Fruit fly (Drosophila melanogaster): ENCODE measurements around the gene Uxs.
A peak's percentile ranks its signal among the peaks of the same experiment; 100 is the strongest.

Uxs gene

DNA sequence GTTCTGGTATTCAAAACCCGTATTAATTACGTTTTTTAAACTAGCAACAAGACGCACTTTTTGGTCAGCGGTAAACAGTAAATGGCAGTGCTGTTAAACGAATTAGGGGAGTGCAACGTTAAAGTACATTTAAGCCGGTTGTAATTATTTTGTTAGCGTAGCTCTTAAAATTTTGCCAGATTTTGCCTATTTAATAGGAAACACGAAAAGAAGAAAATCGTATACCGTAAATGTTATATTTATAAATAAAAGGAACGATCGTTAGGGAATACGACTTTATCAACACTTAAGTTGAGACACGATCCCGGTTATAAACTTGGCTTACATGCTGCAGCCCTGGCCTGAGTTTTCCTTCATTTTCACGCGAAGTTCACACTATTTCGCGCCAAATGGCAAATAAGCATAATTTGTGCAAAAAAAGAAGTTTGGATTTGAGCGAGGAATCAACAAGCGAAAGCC lies 43.2 kb upstream of the Uxs start, which contains the start of the genes Setx and mus301 (continued):
- TF ChIP-seq slbo (GFP tag; IDR thresholded peaks at IDR 0.05) (peak; percentile 90), CG1832 (GFP tag; optimal IDR thresholded peaks at IDR 0.05) (no peak), CG11085 (GFP tag; IDR thresholded peaks at IDR 0.05) (peak; percentile 83), fru (optimal IDR thresholded peaks at IDR 0.05) (no peak), emc (GFP tag; optimal IDR thresholded peaks at IDR 0.05) (peak; percentile 71), CG14050 (GFP tag; IDR thresholded peaks at IDR 0.05) (0 out of 3 replicates have a peak, but pooled peaks have one; percentile 10), cato (GFP tag; optimal IDR thresholded peaks at IDR 0.05; ENCODE audit: borderline replicate concordance) (peak; percentile 75), org-1 (GFP tag; optimal IDR thresholded peaks at IDR 0.05) (peak; percentile 5), CG34376 (GFP tag; optimal IDR thresholded peaks at IDR 0.05) (peak; percentile 41), HmgD (GFP tag; optimal IDR thresholded peaks at IDR 0.05) (peak; percentile 88), Hsf (GFP tag; optimal IDR thresholded peaks at IDR 0.05) (peak; percentile 89), CG17802 (tag; optimal IDR thresholded peaks at IDR 0.05) (peak; percentile 35), Hand (GFP tag; optimal IDR thresholded peaks at IDR 0.05) (no peak), Gsc (GFP tag; IDR thresholded peaks at IDR 0.05) (0 out of 2 replicates have a peak, but pooled peaks have one; percentile 27), kay (GFP tag; optimal IDR thresholded peaks at IDR 0.05) (peak; percentile 65), al (GFP tag; IDR thresholded peaks at IDR 0.05) (peak; percentile 60), chinmo (GFP tag; IDR thresholded peaks at IDR 0.05; ENCODE audit: partially characterized antibody) (no peak), Six4 (GFP tag; optimal IDR thresholded peaks at IDR 0.05) (peak; percentile 59), CG14860 (GFP tag; IDR thresholded peaks at IDR 0.05; ENCODE audit: partially characterized antibody) (no peak), fd3F (GFP tag; optimal IDR thresholded peaks at IDR 0.05) (peak; percentile 63), Max (GFP tag; optimal IDR thresholded peaks at IDR 0.05) (peak; percentile 91), Dref (GFP tag; IDR thresholded peaks at IDR 0.05) (peak; percentile 48), nmo (GFP tag; optimal IDR thresholded peaks at IDR 0.05) (peak; percentile 89), Doc2 (GFP tag; IDR thresholded peaks at IDR 0.05) (no peak), sna (GFP tag; IDR thresholded peaks at IDR 0.05; ENCODE audit: partially characterized antibody) (no peak), ranshi (GFP tag; IDR thresholded peaks at IDR 0.05) (peak; percentile 68; the same call in 1 of the 2 replicates), CG14667 (GFP tag; IDR thresholded peaks at IDR 0.05) (peak; percentile 66), BEAF-32 (GFP tag; optimal IDR thresholded peaks at IDR 0.05) (peak; percentile 56), gem (tag; optimal IDR thresholded peaks at IDR 0.05) (peak; percentile 83), CG17612 (GFP tag; IDR thresholded peaks at IDR 0.05) (no peak), CG10462 (GFP tag; optimal IDR thresholded peaks at IDR 0.05) (peak; percentile 69), Oli (tag; optimal IDR thresholded peaks at IDR 0.05) (peak; percentile 55), onecut (GFP tag; IDR thresholded peaks at IDR 0.05) (no peak; the same call in 1 of the 2 replicates), CG12769 (tag; optimal IDR thresholded peaks at IDR 0.05) (no peak), gt (GFP tag; IDR thresholded peaks at IDR 0.05) (no peak), tup (GFP tag; optimal IDR thresholded peaks at IDR 0.05) (peak; percentile 70), CG18011 (GFP tag; optimal IDR thresholded peaks at IDR 0.05) (peak; percentile 76), CG1647 (GFP tag; optimal IDR thresholded peaks at IDR 0.05) (peak; percentile 89), CG4424 (GFP tag; optimal IDR thresholded peaks at IDR 0.05) (peak; percentile 85), CG7839 (tag; optimal IDR thresholded peaks at IDR 0.05) (no peak), ssp (GFP tag; IDR thresholded peaks at IDR 0.05) (peak; percentile 72), CG2712 (tag; optimal IDR thresholded peaks at IDR 0.05) (peak; percentile 82), Dad (GFP tag; optimal IDR thresholded peaks at IDR 0.05) (peak; percentile 80), Jarid2 (GFP tag; optimal IDR thresholded peaks at IDR 0.05) (no peak), ato (GFP tag; IDR thresholded peaks at IDR 0.05; ENCODE audit: partially characterized antibody) (no peak), rib (GFP tag; IDR thresholded peaks at IDR 0.05) (peak; percentile 73), NC2β (GFP tag; optimal IDR thresholded peaks at IDR 0.05) (peak; percentile 74), CG11723 (GFP tag; optimal IDR thresholded peaks at IDR 0.05) (peak; percentile 64), Side (GFP tag; optimal IDR thresholded peaks at IDR 0.05) (peak; percentile 62), sc (optimal IDR thresholded peaks at IDR 0.05) (no peak), sc (GFP tag; optimal IDR thresholded peaks at IDR 0.05) (peak; percentile 34)

All from whole organism, embryonic.